Worm (Caenorhabditis elegans) whole organism, L4 larva: ENCODE data around the gene K08D8.11.

Source experiments
- nhr-41 ChIP-seq: fragments of 200-800 bp; sonication (Bioruptor generic); IDR thresholded peaks from 2 replicates; pipeline ENCODE4 v1.3.6; 2022; ENCODE audit warnings: missing genetic modification reagents, missing genetic modification characterization, missing compliant biosample characterization
- zag-1 ChIP-seq: fragments of 150-350 bp; optimal IDR thresholded peaks from 2 replicates; lab custom pipeline; 2014; ENCODE audit warnings: missing biosample characterization, missing genetic modification characterization

- no peak for TF ChIP-seq nhr-41
- no peak for TF ChIP-seq zag-1 (tag; lab: Kevin White, UChicago)
These were observed 1.3 kb downstream of the K08D8.11 start, which contains the start of gene K08D8.7 for ce11 chrIV:12896371-12896882.
